Worm (Caenorhabditis elegans) whole organism, L1 larva: ENCODE results near the gene Y45F10C.2.

Source experiments
- aha-1 ChIP-seq: fragments of 150-350 bp; optimal IDR thresholded peaks from 2 replicates; lab custom pipeline; 2014; ENCODE audit warnings: missing biosample characterization, missing genetic modification characterization
- ama-1 ChIP-seq: fragments of 150-350 bp; optimal IDR thresholded peaks from 2 replicates; lab custom pipeline; 2014
- ces-1 ChIP-seq: fragments of 150-350 bp; optimal IDR thresholded peaks from 2 replicates; lab custom pipeline; 2014; ENCODE audit warnings: missing biosample characterization, missing genetic modification reagents, missing genetic modification characterization
- lin-14 ChIP-seq: fragments of 200-800 bp; sonication (Bioruptor generic); optimal IDR thresholded peaks from 2 replicates; lab custom pipeline; 2018; ENCODE audit warnings: mild to moderate bottlenecking, missing genetic modification characterization, moderate library complexity, missing compliant biosample characterization
- lin-15B ChIP-seq: fragments of 150-350 bp; sonication (generic microtip); optimal IDR thresholded peaks from 3 replicates; lab custom pipeline; 2014; ENCODE audit warnings: missing biosample characterization, missing genetic modification characterization
- mab-9 ChIP-seq: fragments of 200-800 bp; sonication (Bioruptor generic); IDR thresholded peaks from 2 replicates; pipeline ENCODE4 v1.3.6; 2022; ENCODE audit warnings: missing genetic modification reagents, missing genetic modification characterization, missing compliant biosample characterization
- nhr-90 ChIP-seq: sonication (generic microtip); optimal IDR thresholded peaks from 2 replicates; lab custom pipeline; 2016; ENCODE audit warnings: mild to moderate bottlenecking, missing genetic modification characterization, missing compliant biosample characterization; ENCODE audit not compliant: poor library complexity
- unc-86 ChIP-seq: sonication (generic microtip); optimal IDR thresholded peaks from 2 replicates; lab custom pipeline; 2016; ENCODE audit warnings: missing genetic modification characterization, missing compliant biosample characterization

DNA sequence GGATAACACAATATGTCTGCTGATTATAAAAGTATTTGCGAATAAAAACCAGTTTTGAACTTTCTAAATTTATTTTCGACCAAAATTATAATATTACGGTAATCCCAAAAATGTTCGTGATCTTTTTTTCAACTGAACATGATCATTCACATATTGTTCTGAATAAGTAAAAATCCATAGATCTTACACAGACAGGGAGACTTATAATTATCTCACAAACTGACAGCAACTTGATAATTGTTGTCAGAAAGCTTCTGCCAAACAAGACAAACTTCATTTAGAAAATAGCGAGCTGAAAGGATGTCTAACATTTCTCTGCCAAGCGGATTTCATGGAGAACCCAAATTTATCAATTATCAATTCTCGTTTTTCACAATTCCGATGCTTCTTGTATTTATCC lies 36.0 kb downstream of the Y45F10C.2 start, which contains the start of gene sru-21:
- TF ChIP-seq unc-86 (tag; lab: Kevin White, UChicago): no peak
- no peak for TF ChIP-seq ces-1
- TF ChIP-seq aha-1 (tag; lab: Kevin White, UChicago): no peak
- no peak for TF ChIP-seq lin-14
- TF ChIP-seq ama-1 (lab: Kevin White, UChicago): no peak
- no peak for TF ChIP-seq mab-9 (GFP tag; lab: Robert Waterston, UW)
- no peak for TF ChIP-seq nhr-90 (tag; lab: Kevin White, UChicago)
- TF ChIP-seq lin-15B: no peak
